Worm (Caenorhabditis elegans): Measurements from ENCODE around the gene prmt-5.

DNA sequence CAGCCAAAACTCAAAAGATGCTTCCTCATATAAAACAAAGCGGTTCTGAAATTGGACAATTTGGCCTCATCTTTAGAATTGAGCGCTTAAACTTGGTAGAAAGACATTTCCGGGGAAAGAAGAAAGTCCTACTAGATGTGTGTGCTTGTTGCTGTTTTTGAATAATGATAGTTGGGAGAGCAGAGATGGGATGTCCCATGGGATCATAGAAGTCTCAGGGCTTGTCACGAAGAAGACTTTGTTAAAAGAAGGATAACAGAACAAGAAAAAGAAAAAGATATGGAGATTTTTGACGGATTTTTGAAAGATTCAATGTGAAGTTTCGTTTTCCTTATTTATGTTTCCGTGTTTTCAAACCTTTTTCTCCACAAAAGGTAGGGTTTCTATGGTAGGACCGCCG is 11.7 kb upstream of the prmt-5 start, which contains the start of gene ZC155.2:
- TF ChIP-seq mdt-29 (GFP tag; IDR thresholded peaks at IDR 0.05): no peak
- no peak for TF ChIP-seq D1046.2 (GFP tag; IDR thresholded peaks at IDR 0.05)
- no peak for TF ChIP-seq spr-1 (tag; optimal IDR thresholded peaks at IDR 0.05)
- TF ChIP-seq nhr-77 (tag; optimal IDR thresholded peaks at IDR 0.05): no peak
- TF ChIP-seq cey-2 (tag; optimal IDR thresholded peaks at IDR 0.05; ENCODE audit: borderline replicate concordance, insufficient read depth): no peak
- TF ChIP-seq pqm-1 (tag; optimal IDR thresholded peaks at IDR 0.05): no peak
- no peak for TF ChIP-seq zfp-3 (GFP tag; conservative IDR thresholded peaks at IDR 0.05)
- no peak for TF ChIP-seq dpl-1 (GFP tag; optimal IDR thresholded peaks at IDR 0.05)
- TF ChIP-seq dmd-8 (GFP tag; IDR thresholded peaks at IDR 0.05): no peak
- no peak for TF ChIP-seq ceh-28 (tag; optimal IDR thresholded peaks at IDR 0.05)
- TF ChIP-seq ztf-11 (tag; optimal IDR thresholded peaks at IDR 0.05): no peak
- TF ChIP-seq unc-39 (tag; optimal IDR thresholded peaks at IDR 0.05): no peak
- TF ChIP-seq unc-62 (GFP tag; optimal IDR thresholded peaks at IDR 0.05 in 1 of 2): no peak
- no peak for TF ChIP-seq unc-62 (tag; optimal IDR thresholded peaks at IDR 0.05)
